Worm (Caenorhabditis elegans): Measurements from ENCODE around the gene C08F8.6.

DNA sequence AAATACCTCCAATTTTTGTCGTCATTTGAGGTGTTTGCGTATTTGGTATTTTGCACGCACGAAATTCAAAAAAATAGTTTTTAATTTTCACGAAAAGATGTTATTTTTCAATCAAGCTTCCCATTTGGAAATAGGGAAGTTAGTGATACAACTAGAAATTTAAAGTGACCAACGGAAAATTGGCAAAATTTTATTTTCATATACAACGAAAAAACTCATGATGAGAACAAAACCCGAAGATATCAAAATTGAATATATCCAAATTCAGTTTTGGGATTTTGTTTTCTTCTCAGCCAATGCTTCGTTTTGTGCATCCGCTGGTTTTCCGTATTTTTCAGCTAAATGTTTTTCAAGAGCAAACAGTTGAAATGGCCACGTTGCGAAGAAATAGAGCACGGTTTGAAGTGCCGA lies 18.8 kb downstream of the C08F8.6 start:
- TF ChIP-seq ztf-11 (tag; optimal IDR thresholded peaks at IDR 0.05): no peak
- TF ChIP-seq pha-4 (tag; optimal IDR thresholded peaks at IDR 0.05): no peak
- TF ChIP-seq zag-1 (tag; optimal IDR thresholded peaks at IDR 0.05): no peak
- TF ChIP-seq elt-3 (tag; optimal IDR thresholded peaks at IDR 0.05): no peak
- no peak for TF ChIP-seq nhr-237 (tag; optimal IDR thresholded peaks at IDR 0.05)
- no peak for TF ChIP-seq ceh-9 (tag; optimal IDR thresholded peaks at IDR 0.05)
- TF ChIP-seq egl-27 (tag; optimal IDR thresholded peaks at IDR 0.05): no peak
- TF ChIP-seq mdl-1 (tag; optimal IDR thresholded peaks at IDR 0.05): no peak
- no peak for TF ChIP-seq sea-2 (GFP tag; optimal IDR thresholded peaks at IDR 0.05)
- no peak for TF ChIP-seq jun-1 (tag; optimal IDR thresholded peaks at IDR 0.05)
- no peak for TF ChIP-seq ceh-82 (tag; optimal IDR thresholded peaks at IDR 0.05)
- TF ChIP-seq unc-39 (tag; optimal IDR thresholded peaks at IDR 0.05): no peak

Measured in whole organism, L3 larva.